Worm (Caenorhabditis elegans): Measurements from ENCODE around the gene clc-20.

Gene clc-20

ce11 chrIII:834443-834815 is 38.0 kb upstream of the clc-20 start:
- no peak for TF ChIP-seq nhr-77 (tag; optimal IDR thresholded peaks at IDR 0.05)
- no peak for TF ChIP-seq elt-1 (tag; optimal IDR thresholded peaks at IDR 0.05)
- TF ChIP-seq ceh-16 (tag; optimal IDR thresholded peaks at IDR 0.05) = no peak
- no peak for TF ChIP-seq nhr-237 (tag; optimal IDR thresholded peaks at IDR 0.05)
- no peak for TF ChIP-seq lsy-12 (tag; optimal IDR thresholded peaks at IDR 0.05)
- TF ChIP-seq aly-2 (tag; optimal IDR thresholded peaks at IDR 0.05) = no peak
- no peak for TF ChIP-seq snpc-4 (tag; optimal IDR thresholded peaks at IDR 0.05)
- no peak for TF ChIP-seq pqm-1 (tag; optimal IDR thresholded peaks at IDR 0.05)
- TF ChIP-seq tbx-2 (tag; optimal IDR thresholded peaks at IDR 0.05) = no peak

- TF ChIP-seq nhr-12 (tag; optimal IDR thresholded peaks at IDR 0.05) = no peak
- no peak for TF ChIP-seq mdl-1 (tag; optimal IDR thresholded peaks at IDR 0.05)
- no peak for TF ChIP-seq ceh-16 (tag; optimal IDR thresholded peaks at IDR 0.05)
- TF ChIP-seq daf-12 (tag; optimal IDR thresholded peaks at IDR 0.05) = no peak
- no peak for TF ChIP-seq nhr-67 (tag; optimal IDR thresholded peaks at IDR 0.05)
- no peak for TF ChIP-seq egl-5 (tag; optimal IDR thresholded peaks at IDR 0.05)
- TF ChIP-seq lin-39 (tag; optimal IDR thresholded peaks at IDR 0.05) = no peak
- no peak for TF ChIP-seq snpc-4 (tag; optimal IDR thresholded peaks at IDR 0.05)
- TF ChIP-seq nfya-1 (tag; optimal IDR thresholded peaks at IDR 0.05; ENCODE audit: insufficient read depth) = no peak
- no peak for TF ChIP-seq ztf-4 (tag; optimal IDR thresholded peaks at IDR 0.05)
- no peak for TF ChIP-seq zag-1 (tag; optimal IDR thresholded peaks at IDR 0.05)
- no peak for TF ChIP-seq ceh-82 (tag; optimal IDR thresholded peaks at IDR 0.05)
- no peak for TF ChIP-seq unc-62 (GFP tag; optimal IDR thresholded peaks at IDR 0.05)
- TF ChIP-seq ZK546.5 (tag; optimal IDR thresholded peaks at IDR 0.05) = no peak
- no peak for TF ChIP-seq mml-1 (tag; optimal IDR thresholded peaks at IDR 0.05)
- TF ChIP-seq nhr-76 (tag; optimal IDR thresholded peaks at IDR 0.05) = no peak
- peak; percentile 60 for TF ChIP-seq ama-1 (optimal IDR thresholded peaks at IDR 0.05)
- no peak for TF ChIP-seq sea-2 (GFP tag; optimal IDR thresholded peaks at IDR 0.05)
- TF ChIP-seq nhr-25 (tag; optimal IDR thresholded peaks at IDR 0.05) = peak; percentile 30
- no peak for TF ChIP-seq unc-39 (tag; optimal IDR thresholded peaks at IDR 0.05)
- TF ChIP-seq jun-1 (tag; optimal IDR thresholded peaks at IDR 0.05) = no peak
- TF ChIP-seq nhr-77 (tag; optimal IDR thresholded peaks at IDR 0.05) = no peak
- TF ChIP-seq eor-1 (tag; optimal IDR thresholded peaks at IDR 0.05) = no peak
- TF ChIP-seq nhr-43 (tag; optimal IDR thresholded peaks at IDR 0.05; ENCODE audit: poor library complexity, severe bottlenecking) = peak; percentile 45
- no peak for TF ChIP-seq fkh-10 (GFP tag; optimal IDR thresholded peaks at IDR 0.05)
Observed at ce11 chrIII:835208-835607, 37.2 kb upstream of the clc-20 start.

DNA sequence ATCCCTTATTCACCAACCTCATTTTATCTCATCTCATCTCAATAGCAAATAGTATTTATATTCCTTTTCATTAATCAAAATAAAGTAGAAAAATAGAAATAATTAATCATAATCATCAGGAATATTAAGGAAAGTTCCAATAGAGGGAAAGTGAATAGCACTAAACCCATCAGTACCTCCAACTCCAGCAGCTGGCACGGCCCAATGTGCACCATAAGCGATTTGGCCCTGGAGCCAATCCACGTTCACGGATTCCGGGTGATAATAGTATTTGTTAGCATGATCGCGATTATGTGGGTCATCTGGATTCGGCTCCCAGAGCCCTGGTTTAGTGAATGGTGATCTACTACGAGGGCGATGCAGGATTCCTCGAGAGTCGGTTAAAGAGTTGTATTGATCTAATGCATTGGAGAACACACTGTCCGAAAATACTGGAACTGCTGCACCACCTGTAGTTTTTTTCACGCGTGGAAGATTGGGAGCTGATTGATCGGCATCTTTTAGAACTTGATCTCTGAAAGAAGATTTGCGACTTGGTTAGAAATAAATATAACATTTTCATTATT is 36.6 kb upstream of the clc-20 start:
- TF ChIP-seq nhr-43 (tag; optimal IDR thresholded peaks at IDR 0.05; ENCODE audit: poor library complexity, severe bottlenecking) (peak; percentile 92), jun-1 (tag; optimal IDR thresholded peaks at IDR 0.05) (peak; percentile 61), ceh-28 (tag; optimal IDR thresholded peaks at IDR 0.05) (peak; percentile 71), unc-39 (tag; optimal IDR thresholded peaks at IDR 0.05) (peak; percentile 43), nhr-67 (tag; optimal IDR thresholded peaks at IDR 0.05) (no peak), nhr-11 (tag; optimal IDR thresholded peaks at IDR 0.05) (no peak), eor-1 (tag; optimal IDR thresholded peaks at IDR 0.05) (no peak), daf-12 (tag; optimal IDR thresholded peaks at IDR 0.05) (no peak), zag-1 (tag; optimal IDR thresholded peaks at IDR 0.05) (peak; percentile 42), lin-15B (tag; optimal IDR thresholded peaks at IDR 0.05) (no peak), egl-5 (tag; optimal IDR thresholded peaks at IDR 0.05) (no peak), nhr-28 (tag; optimal IDR thresholded peaks at IDR 0.05) (no peak), mdl-1 (tag; optimal IDR thresholded peaks at IDR 0.05) (peak; percentile 7), egl-27 (tag; optimal IDR thresholded peaks at IDR 0.05) (no peak), nhr-12 (tag; optimal IDR thresholded peaks at IDR 0.05) (no peak), elt-2 (tag; optimal IDR thresholded peaks at IDR 0.05) (peak; percentile 61), ceh-82 (tag; optimal IDR thresholded peaks at IDR 0.05) (peak; percentile 7), snpc-4 (tag; optimal IDR thresholded peaks at IDR 0.05) (no peak), fkh-10 (GFP tag; optimal IDR thresholded peaks at IDR 0.05) (no peak), fos-1 (tag; optimal IDR thresholded peaks at IDR 0.05) (peak; percentile 84), hmg-11 (tag; optimal IDR thresholded peaks at IDR 0.05) (peak; percentile 42), mml-1 (tag; optimal IDR thresholded peaks at IDR 0.05) (no peak), nhr-77 (tag; optimal IDR thresholded peaks at IDR 0.05) (peak; percentile 64), ztf-11 (tag; optimal IDR thresholded peaks at IDR 0.05) (no peak), ceh-9 (tag; optimal IDR thresholded peaks at IDR 0.05) (no peak), pha-4 (tag; optimal IDR thresholded peaks at IDR 0.05) (peak; percentile 47), aly-2 (tag; optimal IDR thresholded peaks at IDR 0.05) (peak; percentile 85), elt-3 (tag; optimal IDR thresholded peaks at IDR 0.05) (peak in 2 of 3 experiments; percentile 32 to 38), elt-1 (tag; optimal IDR thresholded peaks at IDR 0.05) (peak; percentile 61), nhr-237 (tag; optimal IDR thresholded peaks at IDR 0.05) (no peak), pqm-1 (tag; optimal IDR thresholded peaks at IDR 0.05) (no peak), nhr-76 (tag; optimal IDR thresholded peaks at IDR 0.05) (peak; percentile 47), nfya-1 (tag; optimal IDR thresholded peaks at IDR 0.05; ENCODE audit: insufficient read depth) (peak; percentile 38), lsy-12 (tag; optimal IDR thresholded peaks at IDR 0.05) (peak; percentile 97), lin-39 (tag; optimal IDR thresholded peaks at IDR 0.05) (peak; percentile 20), ZK546.5 (tag; optimal IDR thresholded peaks at IDR 0.05) (peak; percentile 45), ceh-16 (tag; optimal IDR thresholded peaks at IDR 0.05) (no peak), sea-2 (GFP tag; optimal IDR thresholded peaks at IDR 0.05) (no peak), tbx-2 (tag; optimal IDR thresholded peaks at IDR 0.05) (peak; percentile 70), nhr-23 (tag; optimal IDR thresholded peaks at IDR 0.05) (no peak), R02D3.7 (tag; optimal IDR thresholded peaks at IDR 0.05) (peak; percentile 26)
